Fruit fly (Drosophila melanogaster) Kc167 (cell line): ENCODE measurements around the gene CG13833.

Experiments used
- Myc ChIP-seq: fragments of >200 bp; optimal IDR thresholded peaks from 2 replicates; lab custom pipeline; 2017; ENCODE audit warnings: missing external identifiers
- insv ChIP-seq: fragments of >200 bp; optimal IDR thresholded peaks from 3 replicates; lab custom pipeline; 2018; ENCODE audit warnings: missing external identifiers

dm6 chr3R:23048089-23048689, 12.8 kb upstream of the CG13833 start, which contains the start of gene CG17121:
- no peak for TF ChIP-seq insv (lab: Kevin White, UChicago)
- no peak for TF ChIP-seq Myc (lab: Kevin White, UChicago)
